Worm (Caenorhabditis elegans): Measurements from ENCODE around the gene daf-4.

The daf-4 gene

DNA sequence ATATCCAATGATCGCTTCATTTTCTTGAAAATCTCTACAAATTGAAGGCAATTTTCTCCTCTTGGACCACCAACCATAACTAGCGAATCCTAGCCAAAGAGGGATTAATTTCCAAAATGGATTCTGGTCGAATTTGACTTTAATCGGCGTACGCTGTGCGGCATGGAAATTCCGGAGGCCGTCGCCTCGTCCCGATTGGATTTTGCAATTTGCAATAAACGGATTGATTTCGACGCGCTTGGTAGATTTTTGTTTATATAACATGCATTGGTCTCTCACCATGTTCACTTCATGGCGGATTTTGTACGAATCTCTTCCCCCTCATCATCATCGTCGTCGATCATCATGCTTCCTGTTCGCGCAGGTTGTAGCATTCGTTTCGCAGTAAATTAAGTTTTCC, 40.8 kb downstream of the daf-4 start:
- no peak for TF ChIP-seq dpl-1 (GFP tag; optimal IDR thresholded peaks at IDR 0.05)
- no peak for TF ChIP-seq irx-1 (tag; optimal IDR thresholded peaks at IDR 0.05)
- TF ChIP-seq blmp-1 (tag; optimal IDR thresholded peaks at IDR 0.05) = peak; percentile 48
- peak; percentile 23 for TF ChIP-seq lin-14 (GFP tag; optimal IDR thresholded peaks at IDR 0.05)

DNA sequence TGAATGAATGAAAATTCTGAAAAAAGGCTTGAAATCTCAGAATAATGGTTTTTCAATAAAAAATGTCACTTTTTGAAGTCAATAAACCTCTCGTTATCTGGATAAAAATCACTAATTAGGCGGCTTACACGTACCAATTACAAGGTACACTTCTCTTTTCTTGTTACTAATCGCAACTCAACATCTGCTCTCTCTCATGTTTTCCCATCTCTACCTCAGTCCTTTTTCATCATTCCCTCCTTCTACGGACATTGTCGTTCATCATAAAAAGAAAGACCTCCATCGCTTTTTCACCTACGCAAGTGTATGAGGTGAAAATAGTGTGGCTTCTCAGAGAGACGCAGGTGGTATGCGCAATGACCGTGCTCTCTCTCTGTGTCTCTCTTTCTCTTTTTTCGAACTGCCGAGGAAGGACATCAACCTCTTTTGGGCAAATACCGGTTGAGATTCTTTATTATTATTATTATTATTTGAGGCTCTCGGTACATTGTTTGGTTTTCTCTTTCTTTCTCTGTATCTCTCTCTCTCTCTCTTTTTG, 43.1 kb downstream of the daf-4 start:
- TF ChIP-seq lin-35 (GFP tag; optimal IDR thresholded peaks at IDR 0.05) (peak; percentile 16 to 28), sptf-1 (tag; optimal IDR thresholded peaks at IDR 0.05) (no peak), jun-1 (tag; optimal IDR thresholded peaks at IDR 0.05) (no peak), nhr-85 (tag) (peak; percentile 86), nhr-20 (tag; optimal IDR thresholded peaks at IDR 0.05) (peak; percentile 29), mep-1 (tag; optimal IDR thresholded peaks at IDR 0.05) (peak; percentile 49), lin-14 (GFP tag; optimal IDR thresholded peaks at IDR 0.05) (peak; percentile 86), ceh-82 (tag; optimal IDR thresholded peaks at IDR 0.05) (peak in 2 of 3 experiments; percentile 12 to 15), fkh-8 (tag; optimal IDR thresholded peaks at IDR 0.05) (peak; percentile 2), snu-23 (GFP tag; optimal IDR thresholded peaks at IDR 0.05) (peak; percentile 20), dsc-1 (tag; optimal IDR thresholded peaks at IDR 0.05) (peak; percentile 78), efl-1 (optimal IDR thresholded peaks at IDR 0.05) (peak; percentile 38 to 44), efl-1 (GFP tag; optimal IDR thresholded peaks at IDR 0.05 in 1 of 2) (peak in 1 of 2 experiments; percentile 71), blmp-1 (tag; optimal IDR thresholded peaks at IDR 0.05) (peak; percentile 57), lsy-2 (tag; optimal IDR thresholded peaks at IDR 0.05) (peak in 1 of 2 experiments; percentile 26), sox-4 (tag; optimal IDR thresholded peaks at IDR 0.05) (no peak), xbp-1 (tag; optimal IDR thresholded peaks at IDR 0.05) (peak; percentile 15), egl-13 (tag; optimal IDR thresholded peaks at IDR 0.05) (no peak), zag-1 (tag; optimal IDR thresholded peaks at IDR 0.05) (no peak), dpl-1 (GFP tag; optimal IDR thresholded peaks at IDR 0.05) (peak in 2 of 3 experiments; percentile 15 to 16), F16B12.6 (tag; optimal IDR thresholded peaks at IDR 0.05) (no peak), ztf-11 (tag; optimal IDR thresholded peaks at IDR 0.05) (no peak), nhr-71 (tag; optimal IDR thresholded peaks at IDR 0.05) (peak; percentile 41), nhr-47 (tag; optimal IDR thresholded peaks at IDR 0.05) (no peak), swsn-7 (tag; optimal IDR thresholded peaks at IDR 0.05) (peak; percentile 32)

DNA sequence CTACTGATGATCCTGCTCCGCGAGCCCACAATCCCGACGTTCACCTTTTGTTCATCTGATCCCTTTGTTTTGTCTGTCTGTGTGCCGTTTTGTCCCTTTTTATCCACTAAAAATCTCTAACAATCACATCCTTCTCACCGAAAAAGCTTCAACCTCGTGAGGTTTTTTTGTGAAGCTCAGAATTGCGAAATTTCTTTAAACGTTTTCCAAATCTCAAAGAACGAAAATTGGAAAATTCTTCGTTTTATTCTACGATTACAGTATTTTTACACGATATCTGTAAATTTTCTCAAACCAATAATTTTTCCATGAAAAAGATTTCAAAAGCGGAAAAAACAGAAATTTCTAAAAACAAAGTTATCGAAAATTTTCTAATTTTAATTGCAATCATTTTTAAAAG, 49.3 kb downstream of the daf-4 start:
- no peak for TF ChIP-seq nhr-47 (tag; optimal IDR thresholded peaks at IDR 0.05)
- TF ChIP-seq isw-1 (GFP tag; IDR thresholded peaks at IDR 0.05) = no peak
- no peak for TF ChIP-seq pax-3 (tag; optimal IDR thresholded peaks at IDR 0.05)
- TF ChIP-seq tbx-2 (tag; optimal IDR thresholded peaks at IDR 0.05) = no peak
- no peak for TF ChIP-seq snpc-4 (tag; optimal IDR thresholded peaks at IDR 0.05)
- no peak for TF ChIP-seq lin-14 (GFP tag; optimal IDR thresholded peaks at IDR 0.05)
- TF ChIP-seq tlp-1 (tag; optimal IDR thresholded peaks at IDR 0.05) = no peak
- no peak for TF ChIP-seq vab-15 (tag; optimal IDR thresholded peaks at IDR 0.05)
- no peak for TF ChIP-seq lin-39 (tag; optimal IDR thresholded peaks at IDR 0.05)
- no peak for TF ChIP-seq grh-1 (GFP tag; IDR thresholded peaks at IDR 0.05)
- no peak for TF ChIP-seq nhr-84 (tag; optimal IDR thresholded peaks at IDR 0.05)
- TF ChIP-seq nhr-12 (tag; optimal IDR thresholded peaks at IDR 0.05) = no peak
- no peak for TF ChIP-seq jun-1 (tag; optimal IDR thresholded peaks at IDR 0.05)
- no peak for TF ChIP-seq ceh-88 (GFP tag; IDR thresholded peaks at IDR 0.05)
- TF ChIP-seq C34B4.2 (tag; optimal IDR thresholded peaks at IDR 0.05) = no peak
- TF ChIP-seq unc-62 (GFP tag; optimal IDR thresholded peaks at IDR 0.05) = no peak

Data from whole organism, L1 larva.